Worm (Caenorhabditis elegans) whole organism, L3 larva: ENCODE data around the gene F10E7.9.
A peak's percentile ranks its signal among the peaks of the same experiment; 100 is the strongest.

ENCODE experiments used
- R02D3.7 ChIP-seq: fragments of 150-350 bp; optimal IDR thresholded peaks from 2 replicates; lab custom pipeline; 2014; ENCODE audit warnings: missing biosample characterization, missing genetic modification characterization
- ZK546.5 ChIP-seq: sonication (generic microtip); optimal IDR thresholded peaks from 2 replicates; lab custom pipeline; 2017; ENCODE audit warnings: missing biosample characterization, missing genetic modification characterization
- aly-2 ChIP-seq: fragments of 150-350 bp; optimal IDR thresholded peaks from 2 replicates; lab custom pipeline; 2014; ENCODE audit warnings: missing biosample characterization, missing genetic modification characterization
- ama-1 ChIP-seq: fragments of 150-350 bp; optimal IDR thresholded peaks from 2 replicates; lab custom pipeline; 2018
- ceh-16 ChIP-seq: sonication (generic microtip); optimal IDR thresholded peaks from 2 replicates; lab custom pipeline; 2017; ENCODE audit warnings: missing biosample characterization, missing genetic modification characterization
- ceh-28 ChIP-seq: fragments of 150-350 bp; optimal IDR thresholded peaks from 2 replicates; lab custom pipeline; 2014; ENCODE audit warnings: missing biosample characterization, missing genetic modification reagents, missing genetic modification characterization
- daf-12 ChIP-seq: fragments of 150-350 bp; optimal IDR thresholded peaks from 2 replicates; lab custom pipeline; 2014; ENCODE audit warnings: missing biosample characterization, missing genetic modification reagents, missing genetic modification characterization
- egl-27 ChIP-seq: sonication (generic microtip); optimal IDR thresholded peaks from 4 replicates; lab custom pipeline; 2017; ENCODE audit warnings: missing biosample characterization, missing genetic modification reagents, missing genetic modification characterization
- elt-1 ChIP-seq: fragments of 150-350 bp; optimal IDR thresholded peaks from 2 replicates; lab custom pipeline; 2014; ENCODE audit warnings: missing biosample characterization, missing genetic modification characterization
- elt-2 ChIP-seq: sonication (generic microtip); optimal IDR thresholded peaks from 2 replicates; lab custom pipeline; 2016; ENCODE audit warnings: missing genetic modification reagents, mild to moderate bottlenecking, missing genetic modification characterization, missing compliant biosample characterization
- elt-3 ChIP-seq, 3 experiments: fragments of 150-350 bp in 1 of 3; sonication (generic microtip) in 2 of 3; optimal IDR thresholded peaks; 2 replicates in 2 of 3; 4 replicates in 1 of 3; lab custom pipeline; 2014 to 2017; ENCODE audit warnings: missing biosample characterization in 3 of 3, missing genetic modification characterization in 3 of 3
- eor-1 ChIP-seq, 2 experiments: fragments of 150-350 bp; optimal IDR thresholded peaks; 2 replicates each; lab custom pipeline; 2014 to 2018; ENCODE audit warnings: missing biosample characterization in 2 of 2, missing genetic modification characterization in 2 of 2
- fos-1 ChIP-seq: fragments of 150-350 bp; optimal IDR thresholded peaks from 2 replicates; lab custom pipeline; 2014; ENCODE audit warnings: missing biosample characterization, missing genetic modification characterization
- jun-1 ChIP-seq: fragments of 150-350 bp; optimal IDR thresholded peaks from 2 replicates; lab custom pipeline; 2014; ENCODE audit warnings: missing biosample characterization, missing genetic modification reagents, missing genetic modification characterization
- lin-15B ChIP-seq: fragments of 150-350 bp; optimal IDR thresholded peaks from 2 replicates; lab custom pipeline; 2014; ENCODE audit warnings: missing biosample characterization, missing genetic modification characterization
- lin-39 ChIP-seq: fragments of 150-350 bp; optimal IDR thresholded peaks from 2 replicates; lab custom pipeline; 2018; ENCODE audit warnings: missing biosample characterization, missing genetic modification reagents, missing genetic modification characterization
- mdl-1 ChIP-seq: fragments of 150-350 bp; optimal IDR thresholded peaks from 2 replicates; lab custom pipeline; 2014; ENCODE audit warnings: missing biosample characterization, missing genetic modification characterization
- mml-1 ChIP-seq: fragments of 150-350 bp; sonication (generic microtip); optimal IDR thresholded peaks from 3 replicates; lab custom pipeline; 2014; ENCODE audit warnings: missing biosample characterization, missing genetic modification characterization
- nfya-1 ChIP-seq: sonication (generic microtip); optimal IDR thresholded peaks from 2 replicates; lab custom pipeline; 2017; ENCODE audit warnings: missing genetic modification characterization, mild to moderate bottlenecking, missing compliant biosample characterization, antibody characterized with exemption, moderate library complexity; ENCODE audit not compliant: insufficient read depth
- nhr-11 ChIP-seq: fragments of 150-350 bp; optimal IDR thresholded peaks from 2 replicates; lab custom pipeline; 2014; ENCODE audit warnings: missing biosample characterization, missing genetic modification characterization
- nhr-12 ChIP-seq: fragments of 150-350 bp; optimal IDR thresholded peaks from 2 replicates; lab custom pipeline; 2014; ENCODE audit warnings: missing biosample characterization, missing genetic modification characterization
- nhr-23 ChIP-seq: fragments of 150-350 bp; optimal IDR thresholded peaks from 2 replicates; lab custom pipeline; 2014; ENCODE audit warnings: missing biosample characterization, missing genetic modification reagents, missing genetic modification characterization
- nhr-28 ChIP-seq: fragments of 150-350 bp; optimal IDR thresholded peaks from 2 replicates; lab custom pipeline; 2014; ENCODE audit warnings: missing biosample characterization, missing genetic modification characterization
- nhr-43 ChIP-seq: sonication (generic microtip); optimal IDR thresholded peaks from 2 replicates; lab custom pipeline; 2016; ENCODE audit warnings: mild to moderate bottlenecking, missing genetic modification characterization, missing compliant biosample characterization; ENCODE audit not compliant: poor library complexity, severe bottlenecking
- nhr-67 ChIP-seq: fragments of 150-350 bp; optimal IDR thresholded peaks from 2 replicates; lab custom pipeline; 2014; ENCODE audit warnings: missing biosample characterization, missing genetic modification characterization
- nhr-76 ChIP-seq: fragments of 150-350 bp; sonication (generic microtip); optimal IDR thresholded peaks from 5 replicates; lab custom pipeline; 2014; ENCODE audit warnings: missing biosample characterization, missing genetic modification characterization
- pqm-1 ChIP-seq: fragments of 150-350 bp; optimal IDR thresholded peaks from 2 replicates; lab custom pipeline; 2017; ENCODE audit warnings: missing biosample characterization, missing genetic modification characterization, inconsistent platforms
- sea-2 ChIP-seq: fragments of 150-350 bp; sonication (generic microtip); optimal IDR thresholded peaks from 4 replicates; lab custom pipeline; 2014; ENCODE audit warnings: missing biosample characterization, missing genetic modification reagents, missing genetic modification characterization
- skn-1 ChIP-seq: fragments of 150-350 bp; optimal IDR thresholded peaks from 2 replicates; lab custom pipeline; 2014; ENCODE audit warnings: missing biosample characterization, missing genetic modification characterization
- tbx-2 ChIP-seq: sonication (generic microtip); optimal IDR thresholded peaks from 2 replicates; lab custom pipeline; 2016; ENCODE audit warnings: mild to moderate bottlenecking, missing genetic modification characterization, missing compliant biosample characterization
- unc-39 ChIP-seq: sonication (generic microtip); optimal IDR thresholded peaks from 4 replicates; lab custom pipeline; 2017; ENCODE audit warnings: missing biosample characterization, missing genetic modification characterization
- unc-62 ChIP-seq: fragments of 150-350 bp; sonication (generic microtip); optimal IDR thresholded peaks from 4 replicates; lab custom pipeline; 2014; ENCODE audit warnings: missing biosample characterization, missing genetic modification reagents, missing genetic modification characterization
- zag-1 ChIP-seq: fragments of 150-350 bp; optimal IDR thresholded peaks from 2 replicates; lab custom pipeline; 2014; ENCODE audit warnings: missing biosample characterization, missing genetic modification characterization
- ztf-11 ChIP-seq: fragments of 150-350 bp; optimal IDR thresholded peaks from 2 replicates; lab custom pipeline; 2014; ENCODE audit warnings: missing biosample characterization, missing genetic modification characterization
- ztf-4 ChIP-seq: fragments of 150-350 bp; optimal IDR thresholded peaks from 2 replicates; lab custom pipeline; 2014; ENCODE audit warnings: missing biosample characterization, missing genetic modification characterization

Gene F10E7.9

DNA sequence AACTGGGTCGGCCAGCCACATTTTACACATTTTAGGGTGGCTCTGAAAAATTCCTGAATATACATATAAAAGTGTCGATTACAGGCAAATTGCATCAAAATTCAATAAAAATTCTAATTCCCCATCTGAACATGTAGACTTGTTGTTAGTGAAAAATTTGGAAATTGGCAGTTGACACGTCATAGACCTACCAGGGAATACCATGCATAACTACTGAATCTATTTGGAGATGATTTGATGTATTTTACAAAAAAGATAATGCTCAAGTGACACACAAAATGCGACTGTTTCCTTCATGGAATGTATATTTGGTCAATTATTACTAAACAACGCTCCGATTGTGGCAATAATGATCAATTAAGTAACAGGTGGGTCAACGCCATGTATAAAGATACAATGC, 16.6 kb upstream of the F10E7.9 start, which contains the start of gene F10E7.1:
Gene F10E7.1 (plus strand): TSS at position 301 of the 400 bp plus-strand sequence.
- no peak for TF ChIP-seq nhr-43
- no peak for TF ChIP-seq elt-2 (tag; lab: Kevin White, UChicago)
- TF ChIP-seq eor-1 (tag; optimal IDR thresholded peaks at IDR 0.05; lab: Kevin White, UChicago), result no peak
- TF ChIP-seq daf-12, result no peak
- TF ChIP-seq ztf-11 (tag; lab: Kevin White, UChicago), result no peak
- no peak for TF ChIP-seq ceh-28
- no peak for TF ChIP-seq nhr-67 (tag; lab: Kevin White, UChicago)
- TF ChIP-seq unc-39 (tag; lab: Kevin White, UChicago), result no peak
- no peak for TF ChIP-seq elt-1 (tag; lab: Kevin White, UChicago)
- TF ChIP-seq sea-2 (GFP tag; lab: Kevin White, UChicago), result no peak
- TF ChIP-seq mdl-1, result no peak
- no peak for TF ChIP-seq ZK546.5 (tag; lab: Kevin White, UChicago)
- no peak for TF ChIP-seq ztf-4

DNA sequence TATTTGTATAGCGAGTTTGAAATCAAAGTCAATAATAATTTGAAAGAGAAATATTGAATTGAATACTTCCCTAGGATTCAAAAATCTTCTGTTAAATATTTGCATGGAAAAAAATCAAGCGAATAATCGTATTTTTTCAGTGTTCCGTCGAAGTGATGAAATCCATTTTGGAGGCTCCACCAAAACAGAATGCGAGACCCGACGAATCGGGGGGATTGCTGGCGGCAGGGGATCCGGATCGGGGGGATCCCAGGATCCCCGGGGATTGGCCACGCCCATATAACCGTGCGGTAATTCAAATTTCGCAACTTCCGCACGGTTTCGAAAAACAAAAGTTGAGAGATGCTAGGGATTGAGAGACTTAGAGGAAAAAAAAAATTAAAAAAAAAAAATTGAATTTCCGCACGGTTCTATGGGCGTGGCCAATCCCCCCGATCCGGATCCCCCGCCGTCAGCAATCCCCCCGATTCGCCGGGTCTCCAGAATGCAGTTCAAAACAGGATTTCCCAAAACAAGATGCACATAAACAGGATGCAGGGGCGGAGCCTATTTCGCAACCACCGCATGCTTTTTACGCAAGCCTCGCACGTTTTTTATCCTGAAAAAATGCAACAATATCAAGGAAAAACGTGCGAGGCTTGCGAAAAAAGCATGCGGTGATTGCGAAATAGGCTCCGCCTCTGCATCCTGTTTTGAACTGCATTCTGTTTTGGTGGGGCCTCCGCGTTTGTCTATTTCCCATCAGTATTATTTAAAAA, 13.0 kb upstream of the F10E7.9 start, which contains the start of gene F10E7.11:
Gene F10E7.11 (minus strand): TSS at position 232 of the 758 bp plus-strand sequence.
- TF ChIP-seq nfya-1 (tag; lab: Kevin White, UChicago), result peak; percentile 11
- TF ChIP-seq egl-27 (tag; lab: Kevin White, UChicago), result no peak
- TF ChIP-seq lin-15B (tag; lab: Kevin White, UChicago), result peak; percentile 2
- no peak for TF ChIP-seq elt-3 (tag; optimal IDR thresholded peaks at IDR 0.05; lab: Kevin White, UChicago)

DNA sequence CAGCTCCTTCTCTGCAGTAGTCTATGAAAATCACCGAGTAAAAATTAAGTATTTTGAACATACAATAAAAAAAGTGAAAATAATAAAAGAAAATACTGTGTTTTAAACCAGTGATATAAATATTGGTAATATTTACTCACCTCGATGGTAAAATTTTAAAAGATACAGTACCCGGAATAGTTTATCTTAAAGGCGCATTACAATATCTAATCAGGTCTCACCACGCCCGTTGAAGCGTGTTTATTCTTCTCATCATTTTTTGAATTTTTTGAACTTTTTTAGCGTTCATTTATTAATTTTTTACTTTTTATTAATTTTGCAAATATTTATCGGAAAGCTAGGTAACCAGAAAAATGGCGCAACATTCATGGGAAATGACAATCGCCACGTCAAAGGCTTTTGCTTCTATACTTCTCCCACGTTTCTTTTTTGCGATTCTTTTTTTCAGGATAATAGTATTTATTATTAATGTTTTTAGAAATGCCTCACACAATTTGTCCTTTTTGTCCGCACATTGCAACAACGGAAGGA, 12.0 kb upstream of the F10E7.9 start, which contains the start of gene F10E7.2:
Gene F10E7.2 (plus strand): TSS at position 481 of the 531 bp plus-strand sequence.
- TF ChIP-seq tbx-2 (no peak), elt-3 (tag; optimal IDR thresholded peaks at IDR 0.05; lab: Kevin White, UChicago) (no peak), nhr-67 (tag; lab: Kevin White, UChicago) (no peak), ZK546.5 (tag; lab: Kevin White, UChicago) (no peak)

DNA sequence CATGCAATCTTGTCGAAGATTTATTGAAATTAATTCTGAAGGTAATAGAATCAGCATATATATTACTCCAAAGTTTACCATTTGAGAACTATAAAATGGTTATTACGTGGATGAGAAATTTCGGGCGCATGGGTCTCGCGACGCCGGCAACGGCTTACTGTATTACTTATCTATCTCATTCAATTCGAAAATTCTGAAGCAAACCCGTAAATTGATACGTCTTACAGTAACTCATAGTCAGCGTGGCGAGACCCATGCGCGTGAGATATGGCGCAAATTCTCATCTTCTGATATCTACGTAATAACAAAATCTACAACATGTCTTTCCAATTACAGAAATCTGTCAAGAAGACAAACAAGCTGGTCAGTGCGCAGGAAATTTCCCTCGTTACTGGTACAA, 9.7 kb upstream of the F10E7.9 start:
- TF ChIP-seq zag-1 (tag; lab: Kevin White, UChicago) (no peak), unc-39 (tag; lab: Kevin White, UChicago) (no peak), aly-2 (tag; lab: Kevin White, UChicago) (no peak), ZK546.5 (tag; lab: Kevin White, UChicago) (no peak), pqm-1 (tag; lab: Kevin White, UChicago) (no peak), nhr-28 (no peak), mml-1 (tag; lab: Kevin White, UChicago) (no peak), R02D3.7 (tag; lab: Kevin White, UChicago) (no peak), fos-1 (tag; lab: Kevin White, UChicago) (no peak), nhr-67 (tag; lab: Kevin White, UChicago) (no peak), nhr-43 (no peak), lin-39 (tag; lab: Kevin White, UChicago) (no peak), nhr-12 (no peak), eor-1 (tag; optimal IDR thresholded peaks at IDR 0.05; lab: Kevin White, UChicago) (no peak), nhr-76 (no peak), skn-1 (tag; lab: Kevin White, UChicago) (no peak), egl-27 (tag; lab: Kevin White, UChicago) (no peak), nhr-11 (no peak), mdl-1 (no peak), ama-1 (lab: Kevin White, UChicago) (no peak)

DNA sequence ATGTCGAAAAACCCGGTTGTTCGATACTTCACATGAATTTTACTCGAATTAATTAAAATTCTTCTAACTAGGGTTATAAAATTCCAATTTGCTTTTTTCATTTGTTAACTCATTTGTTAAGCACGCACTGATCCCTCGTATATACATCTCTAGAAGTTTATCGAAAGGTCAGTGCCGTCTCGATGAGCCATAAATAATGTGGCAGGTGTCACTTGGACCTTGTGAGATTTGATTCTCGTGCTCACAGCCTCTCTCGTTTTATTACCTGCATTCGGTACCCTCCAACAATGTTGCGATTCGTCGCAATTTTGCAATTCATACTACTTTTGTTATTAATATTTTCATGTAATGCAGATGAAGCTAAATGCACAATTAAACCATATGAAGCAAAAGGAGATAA, 6.5 kb upstream of the F10E7.9 start, which contains the start of gene spon-1:
Gene spon-1 (plus strand): TSS at position 208 of the 400 bp plus-strand sequence.
- TF ChIP-seq egl-27 (tag; lab: Kevin White, UChicago), result no peak
- no peak for TF ChIP-seq tbx-2
- no peak for TF ChIP-seq jun-1
- no peak for TF ChIP-seq ama-1 (lab: Kevin White, UChicago)
- no peak for TF ChIP-seq nhr-76
- TF ChIP-seq skn-1 (tag; lab: Kevin White, UChicago), result no peak
- no peak for TF ChIP-seq nhr-23 (tag; lab: Kevin White, UChicago)
- TF ChIP-seq unc-62, result no peak
- no peak for TF ChIP-seq elt-1 (tag; lab: Kevin White, UChicago)
- no peak for TF ChIP-seq ceh-16 (tag; lab: Kevin White, UChicago)
- TF ChIP-seq pqm-1 (tag; lab: Kevin White, UChicago), result no peak
